Worm (Caenorhabditis elegans) whole organism, L4 larva: ENCODE results near the gene M110.10.

Source experiments
- F37D6.2 ChIP-seq: sonication (generic microtip); optimal IDR thresholded peaks from 2 replicates; lab custom pipeline; 2016; ENCODE audit warnings: mild to moderate bottlenecking, missing genetic modification characterization, missing compliant biosample characterization
- F49E8.2 ChIP-seq: sonication (generic microtip); optimal IDR thresholded peaks from 2 replicates; lab custom pipeline; 2016; ENCODE audit warnings: missing compliant biosample characterization, mild to moderate bottlenecking, missing genetic modification characterization, borderline replicate concordance
- R02D3.7 ChIP-seq: fragments of 150-350 bp; sonication (generic microtip); optimal IDR thresholded peaks from 3 replicates; lab custom pipeline; 2014; ENCODE audit warnings: missing biosample characterization, missing genetic modification characterization
- Y105C5A.15 ChIP-seq: fragments of 200-800 bp; sonication (Bioruptor generic); IDR thresholded peaks from 2 replicates; pipeline ENCODE4 v1.3.6; 2022; ENCODE audit warnings: missing genetic modification characterization, missing compliant biosample characterization
- Y48G9A.11 ChIP-seq: fragments of 200-800 bp; sonication (Bioruptor generic); IDR thresholded peaks from 2 replicates; pipeline ENCODE4 v1.3.6; 2022; ENCODE audit warnings: missing genetic modification reagents, missing genetic modification characterization, missing compliant biosample characterization
- Y5F2A.4 ChIP-seq: fragments of 200-800 bp; sonication (Bioruptor generic); optimal IDR thresholded peaks from 2 replicates; lab custom pipeline; 2018; ENCODE audit warnings: mild to moderate bottlenecking, missing genetic modification characterization, missing compliant biosample characterization
- ZK546.5 ChIP-seq, 2 experiments: sonication (generic microtip); optimal IDR thresholded peaks; 2 replicates each; lab custom pipeline; 2017; ENCODE audit warnings: missing biosample characterization in 2 of 2, missing genetic modification characterization in 2 of 2
- aha-1 ChIP-seq: fragments of 150-350 bp; peaks from one replicate; lab custom pipeline; 2014; ENCODE audit warnings: missing biosample characterization, missing genetic modification characterization
- ama-1 ChIP-seq: fragments of 150-350 bp; optimal IDR thresholded peaks from 2 replicates; lab custom pipeline; 2014; ENCODE audit warnings: inconsistent platforms, mixed read lengths
- arid-1 ChIP-seq: fragments of 200-800 bp; sonication (Bioruptor generic); conservative IDR thresholded peaks from 2 replicates; pipeline ENCODE4 v1.3.6; 2022; ENCODE audit warnings: missing genetic modification reagents, missing genetic modification characterization, missing compliant biosample characterization
- ceh-20 ChIP-seq: fragments of 200-800 bp; sonication (Bioruptor generic); IDR thresholded peaks from 2 replicates; pipeline ENCODE4 v1.3.6; 2022; ENCODE audit warnings: missing genetic modification reagents, missing genetic modification characterization, missing compliant biosample characterization
- ceh-28 ChIP-seq: fragments of 150-350 bp; optimal IDR thresholded peaks from 2 replicates; lab custom pipeline; 2014; ENCODE audit warnings: missing biosample characterization, missing genetic modification reagents, missing genetic modification characterization
- daf-16 ChIP-seq, 3 experiments: sonication (generic microtip); optimal IDR thresholded peaks; 2 replicates each; lab custom pipeline; 2016 to 2017; ENCODE audit warnings: missing genetic modification characterization in 3 of 3, missing genetic modification reagents in 3 of 3, mild to moderate bottlenecking in 2 of 3, missing compliant biosample characterization in 2 of 3, missing biosample characterization in 1 of 3, moderate library complexity in 1 of 3
- daf-8 ChIP-seq: fragments of 200-800 bp; sonication (Bioruptor generic); IDR thresholded peaks from 2 replicates; pipeline ENCODE4 v1.3.6; 2022; ENCODE audit warnings: missing genetic modification characterization, missing compliant biosample characterization
- dmd-9 ChIP-seq: fragments of 200-800 bp; sonication (Bioruptor generic); IDR thresholded peaks from 2 replicates; pipeline ENCODE4 v1.3.6; 2022; ENCODE audit warnings: missing genetic modification reagents, missing genetic modification characterization, missing compliant biosample characterization
- dpl-1 ChIP-seq: fragments of 150-350 bp; optimal IDR thresholded peaks from 2 replicates; lab custom pipeline; 2014; ENCODE audit warnings: missing biosample characterization, missing genetic modification reagents, missing genetic modification characterization
- duxl-1 ChIP-seq: sonication (generic microtip); optimal IDR thresholded peaks from 2 replicates; lab custom pipeline; 2016; ENCODE audit warnings: mild to moderate bottlenecking, missing genetic modification characterization, moderate library complexity, missing compliant biosample characterization; ENCODE audit not compliant: poor library complexity
- egl-27 ChIP-seq: sonication (generic microtip); optimal IDR thresholded peaks from 3 replicates; lab custom pipeline; 2017; ENCODE audit warnings: missing biosample characterization, missing genetic modification reagents, missing genetic modification characterization
- hif-1 ChIP-seq, 2 experiments: sonication (generic microtip); optimal IDR thresholded peaks; 2 replicates each; lab custom pipeline; 2016 to 2017; ENCODE audit warnings: missing compliant biosample characterization in 2 of 2, missing genetic modification characterization in 2 of 2, missing genetic modification reagents in 2 of 2, missing genotype in 2 of 2, mild to moderate bottlenecking in 1 of 2
- lim-7 ChIP-seq: fragments of 200-800 bp; sonication (Bioruptor generic); IDR thresholded peaks from 2 replicates; pipeline ENCODE4 v1.3.6; 2022; ENCODE audit warnings: missing genetic modification characterization, missing compliant biosample characterization
- lin-13 ChIP-seq: fragments of 150-350 bp; optimal IDR thresholded peaks from 2 replicates; lab custom pipeline; 2014; ENCODE audit warnings: missing biosample characterization, missing genetic modification reagents, missing genetic modification characterization
- lin-15B ChIP-seq: fragments of 150-350 bp; sonication (generic microtip); optimal IDR thresholded peaks from 3 replicates; lab custom pipeline; 2014; ENCODE audit warnings: missing biosample characterization, missing genetic modification characterization
- lin-29 ChIP-seq: fragments of 200-800 bp; sonication (Bioruptor generic); IDR thresholded peaks from 2 replicates; pipeline ENCODE4 v1.3.6; 2022; ENCODE audit warnings: missing genetic modification reagents, missing genetic modification characterization, missing compliant biosample characterization
- lin-38 ChIP-seq: fragments of 200-800 bp; sonication (Bioruptor generic); IDR thresholded peaks from 2 replicates; pipeline ENCODE4 v1.3.6; 2022; ENCODE audit warnings: missing genetic modification reagents, missing genetic modification characterization, missing compliant biosample characterization
- lin-39 ChIP-seq: fragments of 150-350 bp; optimal IDR thresholded peaks from 2 replicates; lab custom pipeline; 2014; ENCODE audit warnings: missing biosample characterization, missing genetic modification reagents, missing genetic modification characterization
- lir-3 ChIP-seq: sonication (generic microtip); optimal IDR thresholded peaks from 2 replicates; lab custom pipeline; 2016; ENCODE audit warnings: mild to moderate bottlenecking, missing genetic modification characterization, missing compliant biosample characterization
- madf-5 ChIP-seq, 2 experiments: fragments of 200-800 bp; sonication (Bioruptor generic); IDR thresholded peaks; 2 replicates each; pipeline ENCODE4 v1.3.6; 2022; ENCODE audit warnings: missing compliant biosample characterization in 2 of 2, missing genetic modification characterization in 2 of 2
- madf-9 ChIP-seq: fragments of 200-800 bp; sonication (Bioruptor generic); conservative IDR thresholded peaks from 2 replicates; pipeline ENCODE4 v1.3.6; 2022; ENCODE audit warnings: missing genetic modification reagents, missing genetic modification characterization, missing compliant biosample characterization
- mep-1 ChIP-seq: fragments of 150-350 bp; sonication (generic microtip); optimal IDR thresholded peaks from 3 replicates; lab custom pipeline; 2014; ENCODE audit warnings: missing biosample characterization, missing genetic modification characterization
- mes-2 ChIP-seq: sonication (generic microtip); optimal IDR thresholded peaks from 2 replicates; lab custom pipeline; 2016; ENCODE audit warnings: missing genotype, mild to moderate bottlenecking, missing genetic modification characterization, missing compliant biosample characterization; ENCODE audit not compliant: poor library complexity, severe bottlenecking
- mxl-3 ChIP-seq: fragments of 200-800 bp; sonication (Bioruptor generic); optimal IDR thresholded peaks from 2 replicates; lab custom pipeline; 2018; ENCODE audit warnings: mild to moderate bottlenecking, missing genetic modification characterization, missing compliant biosample characterization
- nhr-102 ChIP-seq: sonication (generic microtip); optimal IDR thresholded peaks from 2 replicates; lab custom pipeline; 2016; ENCODE audit warnings: mild to moderate bottlenecking, missing genetic modification characterization, moderate library complexity, missing compliant biosample characterization
- nhr-111 ChIP-seq: fragments of 200-800 bp; sonication (Bioruptor generic); optimal IDR thresholded peaks from 2 replicates; lab custom pipeline; 2018; ENCODE audit warnings: mild to moderate bottlenecking, missing genetic modification characterization, missing compliant biosample characterization
- nhr-41 ChIP-seq: fragments of 200-800 bp; sonication (Bioruptor generic); IDR thresholded peaks from 2 replicates; pipeline ENCODE4 v1.3.6; 2022; ENCODE audit warnings: missing genetic modification reagents, missing genetic modification characterization, missing compliant biosample characterization
- nhr-6 ChIP-seq: fragments of 150-350 bp; optimal IDR thresholded peaks from 2 replicates; lab custom pipeline; 2014; ENCODE audit warnings: missing biosample characterization, missing genetic modification characterization
- nhr-76 ChIP-seq: fragments of 150-350 bp; optimal IDR thresholded peaks from 2 replicates; lab custom pipeline; 2014; ENCODE audit warnings: missing biosample characterization, missing genetic modification characterization
- nhr-77 ChIP-seq: fragments of 150-350 bp; optimal IDR thresholded peaks from 2 replicates; lab custom pipeline; 2014; ENCODE audit warnings: missing biosample characterization, missing genetic modification characterization
- php-3 ChIP-seq: fragments of 200-800 bp; sonication (Bioruptor generic); IDR thresholded peaks from 2 replicates; pipeline ENCODE4 v1.3.6; 2022; ENCODE audit warnings: missing genetic modification reagents, missing genetic modification characterization, missing compliant biosample characterization
- pqm-1 ChIP-seq: sonication (generic microtip); optimal IDR thresholded peaks from 2 replicates; lab custom pipeline; 2017; ENCODE audit warnings: missing biosample characterization, missing genetic modification characterization
- rbr-2 ChIP-seq: sonication (generic microtip); optimal IDR thresholded peaks from 2 replicates; lab custom pipeline; 2016; ENCODE audit warnings: missing genotype, missing genetic modification characterization, missing compliant biosample characterization
- snpc-1.2 ChIP-seq: fragments of 200-800 bp; sonication (Bioruptor generic); IDR thresholded peaks from 2 replicates; pipeline ENCODE4 v1.3.6; 2022; ENCODE audit warnings: missing genetic modification reagents, missing genetic modification characterization, missing compliant biosample characterization
- snpc-4 ChIP-seq: fragments of 150-350 bp; optimal IDR thresholded peaks from 2 replicates; lab custom pipeline; 2014; ENCODE audit warnings: missing biosample characterization, missing genetic modification characterization
- spr-1 ChIP-seq: sonication (generic microtip); optimal IDR thresholded peaks from 2 replicates; lab custom pipeline; 2016; ENCODE audit warnings: mild to moderate bottlenecking, missing genetic modification characterization, missing compliant biosample characterization
- tra-1 ChIP-seq: fragments of 200-800 bp; sonication (Bioruptor generic); IDR thresholded peaks from 2 replicates; pipeline ENCODE4 v1.3.6; 2022; ENCODE audit warnings: missing genetic modification reagents, missing genetic modification characterization, missing compliant biosample characterization
- unc-62 ChIP-seq, 3 experiments: fragments of 150-350 bp in 1 of 3; sonication (generic microtip); optimal IDR thresholded peaks in 2 of 3; peaks in 1 of 3; 1 replicate in 1 of 3; 2 replicates in 2 of 3; lab custom pipeline; 2014 to 2017; ENCODE audit warnings: missing biosample characterization in 3 of 3, missing genetic modification characterization in 3 of 3, missing genetic modification reagents in 3 of 3, missing genotype in 1 of 3
- zag-1 ChIP-seq: fragments of 150-350 bp; optimal IDR thresholded peaks from 2 replicates; lab custom pipeline; 2014; ENCODE audit warnings: missing biosample characterization, missing genetic modification characterization
- zip-11 ChIP-seq: fragments of 200-800 bp; sonication (Bioruptor generic); IDR thresholded peaks from 2 replicates; pipeline ENCODE4 v1.3.6; 2022; ENCODE audit warnings: missing genetic modification characterization, missing compliant biosample characterization
- ztf-11 ChIP-seq: fragments of 150-350 bp; optimal IDR thresholded peaks from 2 replicates; lab custom pipeline; 2014; ENCODE audit warnings: missing biosample characterization, missing genetic modification characterization

M110.10 gene

DNA sequence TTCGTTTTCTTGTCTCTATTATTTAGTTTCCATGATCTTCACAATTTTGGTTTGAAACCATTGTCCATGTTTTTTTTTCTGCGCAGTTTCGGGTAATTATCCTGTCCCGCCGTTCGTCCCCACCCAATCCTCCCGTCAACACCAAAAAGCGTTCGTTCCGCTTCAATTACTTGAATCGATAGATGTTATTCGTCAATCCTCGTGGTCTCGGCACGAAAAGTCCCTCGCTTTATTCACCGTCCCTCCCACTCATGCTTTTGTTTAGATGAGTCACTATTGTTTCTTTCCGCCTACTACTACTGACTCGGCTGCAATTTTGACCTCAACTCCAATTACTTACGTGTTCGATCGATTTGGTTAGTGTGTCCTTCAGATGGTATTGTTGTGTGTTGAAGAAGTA lies 9.2 kb upstream of the M110.10 start (continued):
- TF ChIP-seq lin-39 (tag; lab: Kevin White, UChicago) (no peak), ztf-11 (tag; lab: Kevin White, UChicago) (no peak), tra-1 (no peak), egl-27 (no peak)

DNA sequence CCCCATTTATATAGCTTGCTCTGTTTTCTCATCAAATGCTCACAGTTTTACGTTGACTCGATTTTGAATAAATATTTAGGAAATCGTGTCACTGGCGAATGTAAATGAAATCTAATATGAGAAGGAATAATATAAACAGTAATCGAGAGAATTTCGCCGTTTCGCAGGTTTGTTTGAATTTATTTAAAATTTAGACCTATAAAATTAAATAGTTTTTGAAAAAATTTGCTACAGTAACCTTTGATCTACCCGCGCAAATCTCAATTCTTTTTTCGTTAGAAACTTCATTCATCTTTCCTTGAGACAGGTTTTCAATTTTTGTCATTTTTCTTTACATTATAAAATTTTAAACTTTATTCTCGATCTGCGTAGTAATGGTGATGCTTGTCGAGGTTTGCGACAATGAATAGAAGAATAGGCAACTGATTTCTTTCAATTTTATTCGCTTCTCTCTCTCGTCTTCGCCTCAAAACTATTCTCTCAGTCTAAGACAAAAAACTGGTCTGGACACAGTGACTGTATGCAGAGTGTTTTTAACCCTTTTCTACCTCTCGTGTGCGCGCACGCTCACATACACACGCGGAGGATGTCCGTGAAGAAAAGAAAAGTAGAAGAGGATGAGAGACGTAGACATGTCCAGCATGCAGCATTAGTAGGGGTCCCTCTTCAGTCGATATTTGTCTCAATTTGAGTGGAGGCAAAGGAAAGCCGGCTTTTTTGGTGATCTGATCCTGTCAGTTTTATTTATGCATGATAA lies 8.2 kb upstream of the M110.10 start, which contains the start of gene dab-1:
Gene dab-1, plus strand, starts transcription at position 78 of the 757 bp plus-strand sequence.
- TF ChIP-seq lir-3, result no peak
- no peak for TF ChIP-seq nhr-41 (GFP tag; lab: Robert Waterston, UW)
- TF ChIP-seq mxl-3 (GFP tag; lab: Kevin White, UChicago), result peak; percentile 94
- no peak for TF ChIP-seq rbr-2 (tag; lab: Kevin White, UChicago)
- no peak for TF ChIP-seq Y5F2A.4 (GFP tag; lab: Kevin White, UChicago)
- TF ChIP-seq lin-13 (GFP tag; lab: Kevin White, UChicago), result no peak
- no peak for TF ChIP-seq daf-16 (GFP tag; optimal IDR thresholded peaks at IDR 0.05; lab: Kevin White, UChicago)
- TF ChIP-seq daf-16 (tag; optimal IDR thresholded peaks at IDR 0.05; lab: Kevin White, UChicago), result no peak
- no peak for TF ChIP-seq F49E8.2 (tag; lab: Kevin White, UChicago)
- TF ChIP-seq mes-2 (tag; lab: Kevin White, UChicago), result no peak
- peak; percentile 73 for TF ChIP-seq aha-1
- TF ChIP-seq zag-1 (tag; lab: Kevin White, UChicago), result no peak
- TF ChIP-seq egl-27, result no peak
- no peak for TF ChIP-seq duxl-1 (tag; lab: Kevin White, UChicago)
- 0 out of 2 replicates have a peak, but pooled peaks have one; percentile 24 for TF ChIP-seq lin-38
- no peak for TF ChIP-seq nhr-111
- TF ChIP-seq zip-11 (GFP tag; lab: Robert Waterston, UW), result no peak
- no peak for TF ChIP-seq daf-8
- TF ChIP-seq spr-1, result no peak
- no peak for TF ChIP-seq snpc-1.2 (GFP tag; lab: Robert Waterston, UW)
- no peak for TF ChIP-seq R02D3.7 (tag; lab: Kevin White, UChicago)
- TF ChIP-seq ZK546.5 (tag; optimal IDR thresholded peaks at IDR 0.05; lab: Kevin White, UChicago), result no peak
- TF ChIP-seq snpc-4, result no peak
- TF ChIP-seq nhr-6 (tag; lab: Kevin White, UChicago), result no peak
- no peak for TF ChIP-seq hif-1 (tag; optimal IDR thresholded peaks at IDR 0.05; lab: Kevin White, UChicago)
- no peak for TF ChIP-seq lim-7 (GFP tag; lab: Robert Waterston, UW)
- TF ChIP-seq nhr-76 (tag; lab: Kevin White, UChicago), result no peak
- TF ChIP-seq madf-9 (GFP tag; lab: Robert Waterston, UW), result no peak
- no peak for TF ChIP-seq ama-1 (lab: Kevin White, UChicago)
- peak in 1 of 2 experiments; percentile 75 for TF ChIP-seq unc-62 (GFP tag; optimal IDR thresholded peaks at IDR 0.05 in 1 of 2; lab: Kevin White, UChicago)
- TF ChIP-seq unc-62 (tag; optimal IDR thresholded peaks at IDR 0.05; lab: Kevin White, UChicago), result no peak
- TF ChIP-seq F37D6.2 (tag; lab: Kevin White, UChicago), result no peak
- no peak for TF ChIP-seq lin-15B
- no peak for TF ChIP-seq ceh-28 (tag; lab: Kevin White, UChicago)
- TF ChIP-seq pqm-1, result no peak
- TF ChIP-seq php-3 (GFP tag; lab: Robert Waterston, UW), result no peak
- no peak for TF ChIP-seq Y105C5A.15 (GFP tag; lab: Robert Waterston, UW)
- no peak for TF ChIP-seq dpl-1
- no peak for TF ChIP-seq nhr-102
- TF ChIP-seq lin-29, result no peak
- TF ChIP-seq ceh-20 (GFP tag; lab: Robert Waterston, UW), result no peak
- peak; percentile 56 for TF ChIP-seq mep-1 (tag; lab: Kevin White, UChicago)
- no peak for TF ChIP-seq Y48G9A.11
- TF ChIP-seq dmd-9 (GFP tag; lab: Robert Waterston, UW), result no peak
- TF ChIP-seq nhr-77 (tag; lab: Kevin White, UChicago), result peak; percentile 41
- TF ChIP-seq arid-1, result no peak
- TF ChIP-seq madf-5 (GFP tag; IDR thresholded peaks at IDR 0.05; lab: Robert Waterston, UW), result no peak
